Fruit fly (Drosophila melanogaster): ENCODE data around the gene GIIIspla2.

Gene GIIIspla2

dm6 chrX:8115343-8115676 is 42.1 kb upstream of the GIIIspla2 start:
- TF ChIP-seq EcR (GFP tag; optimal IDR thresholded peaks at IDR 0.05) (no peak), gl (tag; optimal IDR thresholded peaks at IDR 0.05) (no peak), Pif1A (GFP tag; optimal IDR thresholded peaks at IDR 0.05) (no peak), CG17806 (tag; optimal IDR thresholded peaks at IDR 0.05) (no peak), CG8301 (tag; optimal IDR thresholded peaks at IDR 0.05) (no peak), D1 (tag; optimal IDR thresholded peaks at IDR 0.05) (no peak), CG4496 (GFP tag; IDR thresholded peaks at IDR 0.05) (no peak), rn (GFP tag; IDR thresholded peaks at IDR 0.05) (no peak), fd96Ca (GFP tag; IDR thresholded peaks at IDR 0.05) (no peak)

dm6 chrX:8115717-8116311 is 41.6 kb upstream of the GIIIspla2 start, which contains the start of gene Gclc:
Gclc (minus strand) TSS chrX:8116147.
- peak; percentile 0 for TF ChIP-seq Pif1B (GFP tag; optimal IDR thresholded peaks at IDR 0.05)
- TF ChIP-seq CG8301 (tag; optimal IDR thresholded peaks at IDR 0.05) = no peak
- TF ChIP-seq Pif1A (GFP tag; optimal IDR thresholded peaks at IDR 0.05) = peak; percentile 23

dm6 chrX:8116813-8117212 is 40.6 kb upstream of the GIIIspla2 start, which contains the start of gene CG1575:
CG1575 (plus strand) TSS chrX:8117012.
- TF ChIP-seq CG17806 (tag; optimal IDR thresholded peaks at IDR 0.05) = no peak

dm6 chrX:8120939-8121338 is 36.5 kb upstream of the GIIIspla2 start, which contains the start of gene CG2260:
CG2260 (minus strand) TSS chrX:8121147.
- TF ChIP-seq CG4496 (GFP tag; IDR thresholded peaks at IDR 0.05) = no peak
- TF ChIP-seq CG8159 (tag; optimal IDR thresholded peaks at IDR 0.05) = no peak
- no peak for TF ChIP-seq Ets98B (GFP tag; IDR thresholded peaks at IDR 0.05)
- no peak for TF ChIP-seq CG12605 (GFP tag; IDR thresholded peaks at IDR 0.05)
- no peak for TF ChIP-seq CG10348 (GFP tag; IDR thresholded peaks at IDR 0.05)
- TF ChIP-seq CG34367 (tag; optimal IDR thresholded peaks at IDR 0.05) = no peak
- TF ChIP-seq CG17806 (tag; optimal IDR thresholded peaks at IDR 0.05) = no peak
- TF ChIP-seq EcR (GFP tag; optimal IDR thresholded peaks at IDR 0.05) = no peak

- TF ChIP-seq CG10348 (GFP tag; IDR thresholded peaks at IDR 0.05) (no peak), CG8159 (tag; optimal IDR thresholded peaks at IDR 0.05) (peak; percentile 50), CG17806 (tag; optimal IDR thresholded peaks at IDR 0.05) (peak; percentile 33), CG15710 (tag; optimal IDR thresholded peaks at IDR 0.05) (peak; percentile 38), rn (GFP tag; IDR thresholded peaks at IDR 0.05) (no peak), CG12605 (GFP tag; IDR thresholded peaks at IDR 0.05) (peak; percentile 18), CG34367 (tag; optimal IDR thresholded peaks at IDR 0.05) (peak; percentile 21), D1 (tag; optimal IDR thresholded peaks at IDR 0.05) (no peak), Pif1B (GFP tag; optimal IDR thresholded peaks at IDR 0.05) (peak; percentile 49), EcR (GFP tag; optimal IDR thresholded peaks at IDR 0.05) (no peak), Ets98B (GFP tag; IDR thresholded peaks at IDR 0.05) (0 out of 2 replicates have a peak, but pooled peaks have one; percentile 40), CG13204 (GFP tag; optimal IDR thresholded peaks at IDR 0.05) (no peak), CG4496 (GFP tag; IDR thresholded peaks at IDR 0.05) (peak; percentile 60; the same call in 1 of the 3 replicates), CG32121 (GFP tag; IDR thresholded peaks at IDR 0.05) (peak; percentile 62), Pif1A (GFP tag; optimal IDR thresholded peaks at IDR 0.05) (peak; percentile 38), CG8301 (tag; optimal IDR thresholded peaks at IDR 0.05) (peak; percentile 65), fd96Ca (GFP tag; IDR thresholded peaks at IDR 0.05) (peak; percentile 57; the same call in 2 of the 3 replicates), Snoo (tag; optimal IDR thresholded peaks at IDR 0.05) (no peak), CG9948 (tag; optimal IDR thresholded peaks at IDR 0.05) (peak; percentile 38), CG14655 (GFP tag; optimal IDR thresholded peaks at IDR 0.05) (peak; percentile 66)
These were observed 34.6 kb upstream of the GIIIspla2 start for dm6 chrX:8122834-8123233.

dm6 chrX:8125224-8125649 is 32.2 kb upstream of the GIIIspla2 start:
- TF ChIP-seq Ets98B (GFP tag; IDR thresholded peaks at IDR 0.05) = 0 out of 2 replicates have a peak, but pooled peaks have one; percentile 13
- TF ChIP-seq CG32121 (GFP tag; IDR thresholded peaks at IDR 0.05) = peak; percentile 24; the same call in 1 of the 2 replicates
- TF ChIP-seq rn (GFP tag; IDR thresholded peaks at IDR 0.05) = 0 out of 2 replicates have a peak, but pooled peaks have one; percentile 15
- peak; percentile 45 for TF ChIP-seq CG14655 (GFP tag; optimal IDR thresholded peaks at IDR 0.05)
- no peak for TF ChIP-seq CG12605 (GFP tag; IDR thresholded peaks at IDR 0.05)
- 0 out of 3 replicates have a peak, but pooled peaks have one; percentile 37 for TF ChIP-seq CG4496 (GFP tag; IDR thresholded peaks at IDR 0.05)
- peak; percentile 8 for TF ChIP-seq CG8301 (tag; optimal IDR thresholded peaks at IDR 0.05)
- TF ChIP-seq CG8159 (tag; optimal IDR thresholded peaks at IDR 0.05) = no peak
- TF ChIP-seq CG10348 (GFP tag; IDR thresholded peaks at IDR 0.05) = no peak

- TF ChIP-seq CG8301 (tag; optimal IDR thresholded peaks at IDR 0.05) (peak; percentile 28), CG34367 (tag; optimal IDR thresholded peaks at IDR 0.05) (no peak), fd96Ca (GFP tag; IDR thresholded peaks at IDR 0.05) (peak; percentile 42; the same call in 1 of the 3 replicates), Ets98B (GFP tag; IDR thresholded peaks at IDR 0.05) (peak; percentile 30), CG17806 (tag; optimal IDR thresholded peaks at IDR 0.05) (no peak), CG14655 (GFP tag; optimal IDR thresholded peaks at IDR 0.05) (no peak), CG32121 (GFP tag; IDR thresholded peaks at IDR 0.05) (no peak)
These were observed 31.3 kb upstream of the GIIIspla2 start for dm6 chrX:8126149-8126548.
